Fruit fly (Drosophila melanogaster) whole organism, wandering third instar larva: ENCODE data around the gene Cpr67Fa2.
A peak's percentile ranks its signal among the peaks of the same experiment; 100 is the strongest.

Source experiments
- Abd-B ChIP-seq: fragments of >200 bp; optimal IDR thresholded peaks from 2 replicates; lab custom pipeline; 2017; ENCODE audit warnings: missing biosample characterization, missing genetic modification characterization
- CG32264 ChIP-seq: fragments of 200-800 bp; sonication (Bioruptor generic); optimal IDR thresholded peaks from 2 replicates; lab custom pipeline; 2016; ENCODE audit warnings: missing biosample characterization, missing genetic modification characterization
- CG9705 ChIP-seq: fragments of 200-800 bp; sonication (Bioruptor generic); optimal IDR thresholded peaks from 2 replicates; lab custom pipeline; 2018; ENCODE audit warnings: missing biosample characterization, mild to moderate bottlenecking, missing genetic modification characterization
- CrebA ChIP-seq: fragments of 200-800 bp; sonication (Bioruptor generic); optimal IDR thresholded peaks from 2 replicates; lab custom pipeline; 2016; ENCODE audit warnings: missing biosample characterization, mild to moderate bottlenecking, missing genetic modification characterization, borderline replicate concordance
- Dfd ChIP-seq: fragments of >200 bp; optimal IDR thresholded peaks from 2 replicates; lab custom pipeline; 2017; ENCODE audit warnings: missing biosample characterization, missing genetic modification characterization
- Dif ChIP-seq: fragments of 200-275, 200-300 bp; sonication (Bioruptor generic); optimal IDR thresholded peaks from 2 replicates; lab custom pipeline; 2018; ENCODE audit warnings: missing biosample characterization, missing genetic modification characterization; ENCODE audit not compliant: partially characterized antibody
- GATAd ChIP-seq: sonication (Bioruptor generic); optimal IDR thresholded peaks from 2 replicates; lab custom pipeline; 2016; ENCODE audit warnings: missing biosample characterization, missing genetic modification characterization
- HLH106 ChIP-seq: fragments of 200-800 bp; optimal IDR thresholded peaks from 3 replicates; lab custom pipeline; 2019; ENCODE audit warnings: missing biosample characterization, mild to moderate bottlenecking, missing genetic modification characterization, moderate library complexity
- Hnf4 ChIP-seq: fragments of 200-800 bp; sonication (Bioruptor generic); optimal IDR thresholded peaks from 2 replicates; lab custom pipeline; 2016; ENCODE audit warnings: missing biosample characterization, mild to moderate bottlenecking, missing genetic modification characterization
- Hr78 ChIP-seq: fragments of >200 bp; optimal IDR thresholded peaks from 2 replicates; lab custom pipeline; 2017; ENCODE audit warnings: missing biosample characterization, missing genetic modification characterization
- Hr83 ChIP-seq: fragments of 200-300 bp; sonication (Bioruptor generic); optimal IDR thresholded peaks from 2 replicates; lab custom pipeline; 2016; ENCODE audit warnings: missing biosample characterization, mild to moderate bottlenecking, missing genetic modification characterization, moderate library complexity; ENCODE audit not compliant: poor library complexity, severe bottlenecking
- Jra ChIP-seq: sonication (Bioruptor generic); optimal IDR thresholded peaks from 2 replicates; lab custom pipeline; 2016; ENCODE audit warnings: missing biosample characterization, missing genetic modification characterization
- Mio ChIP-seq: sonication (Bioruptor generic); optimal IDR thresholded peaks from 2 replicates; lab custom pipeline; 2016; ENCODE audit warnings: missing biosample characterization, missing genetic modification characterization
- Myc ChIP-seq: fragments of >200 bp; optimal IDR thresholded peaks from 2 replicates; lab custom pipeline; 2017
- N ChIP-seq: fragments of >200 bp; optimal IDR thresholded peaks from 2 replicates; lab custom pipeline; 2018; ENCODE audit warnings: missing biosample characterization, missing external identifiers, missing genetic modification characterization
- OdsH ChIP-seq: fragments of 200-800 bp; sonication (Bioruptor generic); optimal IDR thresholded peaks from 2 replicates; lab custom pipeline; 2016; ENCODE audit warnings: missing biosample characterization, mild to moderate bottlenecking, missing genetic modification characterization
- Rel ChIP-seq, 2 experiments: fragments of 200-800 bp; sonication (Bioruptor generic) in 1 of 2; optimal IDR thresholded peaks; 2 replicates in 1 of 2; 3 replicates in 1 of 2; lab custom pipeline; 2016 to 2019; ENCODE audit warnings: mild to moderate bottlenecking in 2 of 2, missing biosample characterization in 2 of 2, missing genetic modification characterization in 2 of 2, moderate library complexity in 1 of 2
- Sp1 ChIP-seq: fragments of 200-800 bp; sonication (Bioruptor generic); optimal IDR thresholded peaks from 3 replicates; lab custom pipeline; 2019; ENCODE audit warnings: missing biosample characterization, mild to moderate bottlenecking, missing genetic modification characterization, moderate library complexity
- Vsx2 ChIP-seq: fragments of 200-300, 225-300 bp; sonication (Bioruptor generic); optimal IDR thresholded peaks from 2 replicates; lab custom pipeline; 2018; ENCODE audit warnings: missing biosample characterization, missing genetic modification characterization; ENCODE audit not compliant: partially characterized antibody
- br ChIP-seq: fragments of 200-800 bp; sonication (Bioruptor generic); optimal IDR thresholded peaks from 2 replicates; lab custom pipeline; 2016; ENCODE audit warnings: missing biosample characterization, missing genetic modification characterization
- brk ChIP-seq: fragments of 200-800 bp; sonication (Bioruptor generic); optimal IDR thresholded peaks from 2 replicates; lab custom pipeline; 2016; ENCODE audit warnings: missing biosample characterization, mild to moderate bottlenecking, missing genetic modification characterization
- dl ChIP-seq, 2 experiments: fragments of 175-275, 200-275 bp in 1 of 2; fragments of 200-275 bp in 1 of 2; sonication (Bioruptor generic); optimal IDR thresholded peaks; lab custom pipeline; 2018; ENCODE audit warnings: mild to moderate bottlenecking in 2 of 2, missing biosample characterization in 2 of 2, missing genetic modification characterization in 2 of 2, moderate library complexity in 2 of 2; ENCODE audit not compliant: partially characterized antibody in 2 of 2, insufficient read depth in 1 of 2
- dmrt93B ChIP-seq: fragments of 200-800 bp; sonication (Bioruptor generic); optimal IDR thresholded peaks from 2 replicates; lab custom pipeline; 2018; ENCODE audit warnings: missing biosample characterization, mild to moderate bottlenecking, missing genetic modification characterization
- dsf ChIP-seq: sonication (Bioruptor generic); optimal IDR thresholded peaks from 2 replicates; lab custom pipeline; 2016; ENCODE audit warnings: missing biosample characterization, missing genetic modification characterization, borderline replicate concordance
- ey ChIP-seq: fragments of 200-800 bp; sonication (Bioruptor generic); optimal IDR thresholded peaks from 2 replicates; lab custom pipeline; 2016; ENCODE audit warnings: missing biosample characterization, missing genetic modification characterization
- foxo ChIP-seq, 2 experiments: fragments of 200-800 bp; sonication (Bioruptor generic); optimal IDR thresholded peaks; 2 replicates in 1 of 2; 3 replicates in 1 of 2; lab custom pipeline; 2016 to 2017; ENCODE audit warnings: missing biosample characterization in 2 of 2, missing genetic modification characterization in 2 of 2
- fru ChIP-seq: fragments of 200-800 bp; sonication (Bioruptor generic); optimal IDR thresholded peaks from 3 replicates; lab custom pipeline; 2016; ENCODE audit warnings: missing biosample characterization, mild to moderate bottlenecking, missing genetic modification characterization
- h ChIP-seq: fragments of 200-800 bp; sonication (Bioruptor generic); optimal IDR thresholded peaks from 3 replicates; lab custom pipeline; 2016; ENCODE audit warnings: missing biosample characterization, mild to moderate bottlenecking, missing genetic modification characterization
- jim ChIP-seq: fragments of 175-275, 200-325 bp; sonication (Bioruptor generic); optimal IDR thresholded peaks from 2 replicates; lab custom pipeline; 2016; ENCODE audit warnings: missing biosample characterization, mild to moderate bottlenecking, missing genetic modification characterization
- lola ChIP-seq: fragments of >200 bp; optimal IDR thresholded peaks from 2 replicates; lab custom pipeline; 2017; ENCODE audit warnings: missing biosample characterization, missing genetic modification characterization
- pan ChIP-seq: fragments of >200 bp; optimal IDR thresholded peaks from 2 replicates; lab custom pipeline; 2017
- psq ChIP-seq: fragments of 200-800 bp; sonication (Bioruptor generic); optimal IDR thresholded peaks from 3 replicates; lab custom pipeline; 2017; ENCODE audit warnings: missing biosample characterization, mild to moderate bottlenecking, missing genetic modification characterization, moderate library complexity
- rgr ChIP-seq: fragments of 200-800 bp; sonication (Bioruptor generic); optimal IDR thresholded peaks from 3 replicates; lab custom pipeline; 2016; ENCODE audit warnings: missing biosample characterization, mild to moderate bottlenecking, missing genetic modification characterization
- sage ChIP-seq: fragments of 200-800 bp; sonication (Bioruptor generic); optimal IDR thresholded peaks from 2 replicates; lab custom pipeline; 2016; ENCODE audit warnings: missing biosample characterization, mild to moderate bottlenecking, missing genetic modification characterization
- sv ChIP-seq: fragments of 200-800 bp; sonication (Bioruptor generic); optimal IDR thresholded peaks from 3 replicates; lab custom pipeline; 2016; ENCODE audit warnings: missing biosample characterization, missing genetic modification characterization
- tai ChIP-seq: sonication (Bioruptor generic); optimal IDR thresholded peaks from 2 replicates; lab custom pipeline; 2016; ENCODE audit warnings: missing biosample characterization, missing genetic modification characterization
- usp ChIP-seq: fragments of >200 bp; optimal IDR thresholded peaks from 2 replicates; lab custom pipeline; 2017; ENCODE audit warnings: missing biosample characterization, missing genetic modification characterization
- woc ChIP-seq: sonication (Bioruptor generic); optimal IDR thresholded peaks from 2 replicates; lab custom pipeline; 2016; ENCODE audit warnings: missing biosample characterization, mild to moderate bottlenecking, missing genetic modification characterization

The Cpr67Fa2 gene

dm6 chr3L:10856534-10857030 lies 34.9 kb upstream of the Cpr67Fa2 start:
- TF ChIP-seq dl (GFP tag; optimal IDR thresholded peaks at IDR 0.05; lab: Kevin White, UChicago; ENCODE audit: insufficient read depth in 1 of 2, partially characterized antibody in 2 of 2) (peak; percentile 49 to 65), h (GFP tag; lab: Kevin White, UChicago) (peak; percentile 68), Hr83 (no peak), pan (lab: Kevin White, UChicago) (no peak), dsf (GFP tag; lab: Kevin White, UChicago) (no peak), sv (GFP tag; lab: Kevin White, UChicago) (no peak), fru (GFP tag; lab: Kevin White, UChicago) (peak; percentile 76), woc (GFP tag; lab: Kevin White, UChicago) (peak; percentile 21), Abd-B (GFP tag; lab: Kevin White, UChicago) (no peak), OdsH (GFP tag; lab: Kevin White, UChicago) (peak; percentile 13), Rel (GFP tag; optimal IDR thresholded peaks at IDR 0.05; lab: Kevin White, UChicago) (no peak), Rel (tag; optimal IDR thresholded peaks at IDR 0.05; lab: Kevin White, UChicago) (peak; percentile 63), rgr (GFP tag; lab: Kevin White, UChicago) (peak; percentile 3), CG32264 (GFP tag; lab: Kevin White, UChicago) (no peak), CrebA (GFP tag; lab: Kevin White, UChicago) (peak; percentile 87), Myc (lab: Kevin White, UChicago) (no peak), HLH106 (tag; lab: Kevin White, UChicago) (no peak), lola (GFP tag; lab: Kevin White, UChicago) (no peak), Dif (GFP tag; lab: Kevin White, UChicago) (peak; percentile 65), foxo (GFP tag; optimal IDR thresholded peaks at IDR 0.05; lab: Kevin White, UChicago) (no peak), CG9705 (GFP tag; lab: Kevin White, UChicago) (no peak), ey (GFP tag; lab: Kevin White, UChicago) (no peak), Mio (GFP tag; lab: Kevin White, UChicago) (no peak), sage (no peak), dmrt93B (GFP tag; lab: Kevin White, UChicago) (no peak), brk (GFP tag; lab: Kevin White, UChicago) (peak; percentile 60), psq (peak; percentile 65), Jra (GFP tag; lab: Kevin White, UChicago) (no peak), tai (GFP tag; lab: Kevin White, UChicago) (no peak), jim (GFP tag; lab: Kevin White, UChicago) (no peak), Hr78 (GFP tag; lab: Kevin White, UChicago) (no peak), Dfd (no peak), usp (no peak), br (GFP tag; lab: Kevin White, UChicago) (peak; percentile 46), Vsx2 (peak; percentile 86), GATAd (GFP tag; lab: Kevin White, UChicago) (no peak), N (no peak), Sp1 (GFP tag; lab: Kevin White, UChicago) (peak; percentile 41), Hnf4 (GFP tag; lab: Kevin White, UChicago) (peak; percentile 33)

dm6 chr3L:10857515-10858023 lies 33.9 kb upstream of the Cpr67Fa2 start:
- TF ChIP-seq fru (GFP tag; lab: Kevin White, UChicago) (peak; percentile 79), rgr (GFP tag; lab: Kevin White, UChicago) (peak; percentile 38), woc (GFP tag; lab: Kevin White, UChicago) (no peak), OdsH (GFP tag; lab: Kevin White, UChicago) (no peak), Vsx2 (peak; percentile 48), Hr83 (peak; percentile 89), N (no peak), Dif (GFP tag; lab: Kevin White, UChicago) (peak; percentile 69), Abd-B (GFP tag; lab: Kevin White, UChicago) (no peak), Sp1 (GFP tag; lab: Kevin White, UChicago) (peak; percentile 32), usp (no peak), dmrt93B (GFP tag; lab: Kevin White, UChicago) (no peak), psq (peak; percentile 37), dsf (GFP tag; lab: Kevin White, UChicago) (no peak), tai (GFP tag; lab: Kevin White, UChicago) (peak; percentile 64), lola (GFP tag; lab: Kevin White, UChicago) (no peak), GATAd (GFP tag; lab: Kevin White, UChicago) (no peak), foxo (GFP tag; optimal IDR thresholded peaks at IDR 0.05; lab: Kevin White, UChicago) (peak in 1 of 2 experiments; percentile 72), pan (lab: Kevin White, UChicago) (no peak), dl (GFP tag; optimal IDR thresholded peaks at IDR 0.05; lab: Kevin White, UChicago; ENCODE audit: insufficient read depth in 1 of 2, partially characterized antibody in 2 of 2) (peak; percentile 17 to 36), Jra (GFP tag; lab: Kevin White, UChicago) (peak; percentile 49), CG32264 (GFP tag; lab: Kevin White, UChicago) (peak; percentile 39), Hnf4 (GFP tag; lab: Kevin White, UChicago) (peak; percentile 68), jim (GFP tag; lab: Kevin White, UChicago) (peak; percentile 75), h (GFP tag; lab: Kevin White, UChicago) (peak; percentile 83), CrebA (GFP tag; lab: Kevin White, UChicago) (peak; percentile 62), Rel (GFP tag; optimal IDR thresholded peaks at IDR 0.05; lab: Kevin White, UChicago) (no peak), Rel (tag; optimal IDR thresholded peaks at IDR 0.05; lab: Kevin White, UChicago) (peak; percentile 66), brk (GFP tag; lab: Kevin White, UChicago) (peak; percentile 75), sage (peak; percentile 68), HLH106 (tag; lab: Kevin White, UChicago) (peak; percentile 10), br (GFP tag; lab: Kevin White, UChicago) (peak; percentile 50)
